Worm (Caenorhabditis elegans): ENCODE results near the gene cdf-2.

The cdf-2 gene

DNA sequence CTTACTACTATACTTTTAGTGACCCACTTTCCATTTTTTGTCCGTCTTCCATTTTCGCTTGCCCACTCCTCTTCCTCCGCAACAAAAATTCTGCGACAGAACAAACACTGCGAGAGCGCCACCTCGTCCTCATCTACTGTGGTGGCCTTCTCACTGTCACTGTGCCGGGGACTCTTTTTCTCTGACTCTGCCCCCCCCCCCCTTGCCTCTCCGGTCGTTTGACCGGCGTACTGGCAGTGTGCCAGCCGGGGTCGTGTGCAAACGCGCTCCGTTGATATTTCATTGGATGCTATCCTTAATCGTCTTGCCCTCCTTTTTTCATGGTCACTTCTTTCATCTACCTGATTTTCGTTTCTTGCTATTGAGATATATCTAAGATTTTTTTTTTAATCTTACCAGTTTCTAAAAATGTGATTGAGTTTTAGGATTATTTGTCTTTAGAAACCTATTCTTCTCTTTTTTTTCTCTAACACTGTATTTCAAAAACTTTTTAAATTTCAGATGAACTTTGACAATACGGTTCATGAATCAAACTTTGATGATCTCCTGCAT is 13.8 kb upstream of the cdf-2 start, which contains the start of gene atf-6 (continued):
- TF ChIP-seq skn-1 (tag; optimal IDR thresholded peaks at IDR 0.05), result peak; percentile 53
- peak; percentile 78 for TF ChIP-seq lin-15B (tag; optimal IDR thresholded peaks at IDR 0.05)
- no peak for TF ChIP-seq fkh-2 (tag; optimal IDR thresholded peaks at IDR 0.05)

DNA sequence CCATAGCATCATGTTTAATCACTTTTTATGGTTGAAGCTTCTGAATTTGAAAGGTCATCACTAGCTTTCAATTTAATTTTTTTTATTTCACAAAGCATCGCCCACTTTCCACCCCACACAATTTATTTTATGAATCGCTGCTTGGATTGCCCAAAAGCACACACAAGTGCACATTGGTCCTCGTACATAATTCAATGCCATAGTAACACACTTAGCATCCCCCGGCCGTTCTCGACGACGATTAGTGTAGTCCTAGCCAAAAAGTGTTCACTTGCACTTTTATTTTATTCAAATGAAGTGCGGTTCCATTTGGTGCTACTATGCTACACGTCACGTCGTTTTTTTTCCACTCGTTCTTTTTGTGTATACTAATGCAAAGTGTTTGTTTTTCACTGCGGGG is 12.3 kb upstream of the cdf-2 start:
- TF ChIP-seq lin-39 (tag; optimal IDR thresholded peaks at IDR 0.05), result no peak
- TF ChIP-seq hmg-11 (tag; optimal IDR thresholded peaks at IDR 0.05), result no peak
- TF ChIP-seq lin-15B (tag; optimal IDR thresholded peaks at IDR 0.05), result no peak
- TF ChIP-seq unc-62 (GFP tag; optimal IDR thresholded peaks at IDR 0.05), result no peak
- TF ChIP-seq nhr-25 (tag; optimal IDR thresholded peaks at IDR 0.05), result no peak
- no peak for TF ChIP-seq pha-4 (tag; optimal IDR thresholded peaks at IDR 0.05)
- no peak for TF ChIP-seq R02D3.7 (tag; optimal IDR thresholded peaks at IDR 0.05)
- TF ChIP-seq skn-1 (tag; optimal IDR thresholded peaks at IDR 0.05), result no peak
- no peak for TF ChIP-seq sea-2 (GFP tag; optimal IDR thresholded peaks at IDR 0.05)
- no peak for TF ChIP-seq zag-1 (tag; optimal IDR thresholded peaks at IDR 0.05)
- TF ChIP-seq nhr-43 (tag; optimal IDR thresholded peaks at IDR 0.05; ENCODE audit: poor library complexity, severe bottlenecking), result no peak
- TF ChIP-seq snpc-4 (tag; optimal IDR thresholded peaks at IDR 0.05), result no peak

DNA sequence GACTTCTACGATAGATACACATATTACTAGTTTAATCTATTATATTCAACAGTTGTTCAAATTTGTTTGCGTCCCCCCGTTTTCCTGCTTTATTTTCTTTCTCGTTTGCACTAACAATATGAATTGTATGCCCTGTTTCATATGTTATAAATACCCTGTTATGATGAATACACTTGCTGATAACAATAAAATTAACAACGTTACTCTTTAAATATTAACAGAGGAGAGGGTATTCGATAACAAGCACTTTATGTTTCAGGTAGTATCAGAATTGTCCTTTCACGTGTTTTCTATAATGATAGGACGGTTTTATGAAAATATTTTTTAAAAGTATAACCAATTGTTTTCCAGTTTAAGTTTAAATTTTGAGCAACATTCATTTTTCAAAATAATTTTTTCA is 11.7 kb upstream of the cdf-2 start:
- TF ChIP-seq eor-1 (tag; optimal IDR thresholded peaks at IDR 0.05) (no peak), elt-2 (tag; optimal IDR thresholded peaks at IDR 0.05) (peak; percentile 42), pha-4 (tag; optimal IDR thresholded peaks at IDR 0.05) (peak; percentile 70), pqm-1 (tag; optimal IDR thresholded peaks at IDR 0.05) (peak; percentile 60), R02D3.7 (tag; optimal IDR thresholded peaks at IDR 0.05) (no peak)

DNA sequence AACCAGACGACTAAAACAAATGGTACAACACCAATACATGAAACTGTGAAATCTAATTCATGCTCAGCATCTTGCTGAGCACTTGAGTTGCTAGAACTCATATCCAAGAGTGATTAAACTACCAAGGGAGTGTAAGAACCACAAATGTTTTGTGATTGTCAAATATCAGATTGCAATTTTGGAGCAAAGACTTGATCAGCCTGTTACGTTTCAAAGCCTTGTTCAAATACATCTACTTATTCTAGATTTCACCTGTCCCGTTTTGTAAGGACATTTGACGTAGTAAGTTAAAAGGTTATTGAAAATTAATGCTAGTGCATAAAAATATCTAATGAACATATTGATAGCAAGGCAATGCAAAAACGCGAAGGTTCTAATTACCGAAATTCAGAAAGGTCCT is 10.6 kb upstream of the cdf-2 start, which contains the start of gene F45E6.1:
F45E6.1 (minus strand) TSS at position 101 of the 400 bp plus-strand sequence.
- no peak for TF ChIP-seq nhr-76 (tag; optimal IDR thresholded peaks at IDR 0.05)
- no peak for TF ChIP-seq ceh-28 (tag; optimal IDR thresholded peaks at IDR 0.05)
- no peak for TF ChIP-seq unc-62 (GFP tag; optimal IDR thresholded peaks at IDR 0.05)
- TF ChIP-seq nhr-43 (tag; optimal IDR thresholded peaks at IDR 0.05; ENCODE audit: poor library complexity, severe bottlenecking), result no peak
- no peak for TF ChIP-seq ztf-4 (tag; optimal IDR thresholded peaks at IDR 0.05)
- TF ChIP-seq lsy-12 (tag; optimal IDR thresholded peaks at IDR 0.05), result no peak
- TF ChIP-seq nhr-67 (tag; optimal IDR thresholded peaks at IDR 0.05), result no peak
- no peak for TF ChIP-seq eor-1 (tag; optimal IDR thresholded peaks at IDR 0.05)
- TF ChIP-seq ceh-16 (tag; optimal IDR thresholded peaks at IDR 0.05), result no peak
- no peak for TF ChIP-seq hmg-11 (tag; optimal IDR thresholded peaks at IDR 0.05)
- no peak for TF ChIP-seq nhr-11 (tag; optimal IDR thresholded peaks at IDR 0.05)

DNA sequence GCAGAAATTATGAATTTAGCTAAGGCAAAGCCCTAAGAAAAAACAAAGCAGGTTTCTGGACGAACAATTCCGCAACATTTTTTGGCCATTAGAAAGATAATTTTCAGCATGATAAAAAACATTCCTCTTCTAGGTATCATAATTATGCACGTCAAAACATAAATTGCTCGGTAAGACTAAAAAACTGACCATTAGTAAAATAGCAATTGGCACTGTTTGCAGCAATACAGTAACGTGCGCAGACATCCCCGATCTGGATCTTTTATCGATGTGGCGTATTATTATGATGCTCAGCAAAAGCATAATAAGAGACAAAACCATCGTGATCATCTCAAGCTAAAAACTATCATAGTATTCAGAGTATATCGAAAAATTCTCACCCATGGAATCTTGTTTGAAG is 9.7 kb upstream of the cdf-2 start:
- TF ChIP-seq nhr-237 (tag; optimal IDR thresholded peaks at IDR 0.05) (no peak), lin-39 (tag; optimal IDR thresholded peaks at IDR 0.05) (no peak), nhr-23 (tag; optimal IDR thresholded peaks at IDR 0.05) (no peak), ama-1 (optimal IDR thresholded peaks at IDR 0.05) (no peak), fkh-2 (tag; optimal IDR thresholded peaks at IDR 0.05) (no peak), daf-12 (tag; optimal IDR thresholded peaks at IDR 0.05) (no peak), ceh-9 (tag; optimal IDR thresholded peaks at IDR 0.05) (no peak), sea-2 (GFP tag; optimal IDR thresholded peaks at IDR 0.05) (no peak), ceh-28 (tag; optimal IDR thresholded peaks at IDR 0.05) (no peak), ZK546.5 (tag; optimal IDR thresholded peaks at IDR 0.05) (no peak), nhr-76 (tag; optimal IDR thresholded peaks at IDR 0.05) (no peak), jun-1 (tag; optimal IDR thresholded peaks at IDR 0.05) (no peak), hmg-11 (tag; optimal IDR thresholded peaks at IDR 0.05) (no peak), nhr-11 (tag; optimal IDR thresholded peaks at IDR 0.05) (no peak), nfya-1 (tag; optimal IDR thresholded peaks at IDR 0.05; ENCODE audit: insufficient read depth) (no peak), elt-2 (tag; optimal IDR thresholded peaks at IDR 0.05) (no peak), eor-1 (tag; optimal IDR thresholded peaks at IDR 0.05) (no peak), pqm-1 (tag; optimal IDR thresholded peaks at IDR 0.05) (no peak), egl-27 (tag; optimal IDR thresholded peaks at IDR 0.05) (no peak), pha-4 (tag; optimal IDR thresholded peaks at IDR 0.05) (no peak)

DNA sequence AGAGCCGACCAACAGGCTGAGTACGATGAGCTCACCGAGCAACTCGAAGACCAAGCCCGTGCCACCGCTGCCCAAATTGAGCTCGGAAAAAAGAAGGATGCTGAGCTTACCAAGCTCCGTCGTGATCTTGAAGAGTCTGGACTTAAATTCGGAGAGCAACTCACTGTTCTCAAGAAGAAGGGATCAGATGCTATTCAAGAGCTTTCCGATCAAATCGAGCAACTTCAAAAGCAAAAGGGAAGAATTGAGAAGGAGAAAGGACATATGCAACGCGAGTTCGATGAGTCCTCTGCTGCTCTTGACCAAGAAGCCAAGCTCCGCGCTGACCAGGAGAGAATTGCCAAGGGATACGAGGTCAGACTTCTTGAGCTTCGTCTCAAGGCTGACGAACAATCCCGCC is 5.5 kb upstream of the cdf-2 start:
- TF ChIP-seq lin-39 (tag; optimal IDR thresholded peaks at IDR 0.05), result no peak
- TF ChIP-seq nhr-11 (tag; optimal IDR thresholded peaks at IDR 0.05), result no peak
- no peak for TF ChIP-seq mdl-1 (tag; optimal IDR thresholded peaks at IDR 0.05)
- TF ChIP-seq tbx-2 (tag; optimal IDR thresholded peaks at IDR 0.05), result no peak
- TF ChIP-seq elt-2 (tag; optimal IDR thresholded peaks at IDR 0.05), result no peak
- TF ChIP-seq skn-1 (tag; optimal IDR thresholded peaks at IDR 0.05), result no peak
- TF ChIP-seq hmg-11 (tag; optimal IDR thresholded peaks at IDR 0.05), result no peak
- no peak for TF ChIP-seq ztf-11 (tag; optimal IDR thresholded peaks at IDR 0.05)
- TF ChIP-seq elt-1 (tag; optimal IDR thresholded peaks at IDR 0.05), result no peak
- TF ChIP-seq jun-1 (tag; optimal IDR thresholded peaks at IDR 0.05), result no peak
- TF ChIP-seq nhr-25 (tag; optimal IDR thresholded peaks at IDR 0.05), result no peak
- TF ChIP-seq ceh-82 (tag; optimal IDR thresholded peaks at IDR 0.05), result no peak
- TF ChIP-seq unc-62 (GFP tag; optimal IDR thresholded peaks at IDR 0.05), result no peak
- no peak for TF ChIP-seq sea-2 (GFP tag; optimal IDR thresholded peaks at IDR 0.05)
